Worm (Caenorhabditis elegans): ENCODE data around the gene R05G6.10.

Gene R05G6.10

DNA sequence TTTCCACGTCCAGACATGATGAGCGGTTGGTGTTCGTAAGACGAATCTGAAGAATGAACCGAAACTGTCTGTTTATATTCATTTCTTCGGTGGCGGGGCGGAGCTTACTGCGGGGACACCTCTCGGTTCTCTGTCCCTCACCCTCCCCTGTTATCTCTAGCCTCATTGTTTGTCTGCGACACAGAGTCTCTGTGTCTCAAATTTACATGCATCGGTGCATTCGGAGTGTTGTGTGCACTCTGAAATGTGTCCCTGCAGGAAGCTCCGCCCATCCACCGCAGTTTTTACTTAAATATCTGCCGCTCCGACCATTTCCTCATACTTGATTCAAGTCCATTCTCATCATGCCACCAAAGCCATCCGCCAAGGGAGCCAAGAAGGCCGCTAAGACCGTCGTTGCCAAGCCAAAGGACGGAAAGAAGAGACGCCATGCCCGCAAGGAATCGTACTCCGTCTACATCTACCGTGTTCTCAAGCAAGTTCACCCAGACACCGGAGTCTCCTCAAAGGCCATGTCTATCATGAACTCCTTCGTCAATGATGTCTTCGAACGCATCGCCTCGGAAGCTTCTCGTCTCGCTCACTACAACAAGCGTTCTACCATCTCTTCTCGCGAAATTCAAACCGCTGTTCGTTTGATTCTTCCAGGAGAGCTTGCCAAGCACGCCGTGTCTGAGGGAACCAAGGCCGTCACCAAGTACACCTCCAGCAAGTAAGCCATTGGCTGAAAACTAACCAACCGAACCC lies 56.0 kb downstream of the R05G6.10 start, which contains the start of the genes his-61 and his-62 (continued):
- TF ChIP-seq jun-1 (tag; optimal IDR thresholded peaks at IDR 0.05) (no peak), dmd-8 (GFP tag; IDR thresholded peaks at IDR 0.05) (peak; percentile 68; the same call in 1 of the 2 replicates), unc-39 (tag; optimal IDR thresholded peaks at IDR 0.05) (no peak), hmg-1.1 (GFP tag; IDR thresholded peaks at IDR 0.05) (peak; percentile 48; the same call in 1 of the 2 replicates), aha-1 (tag) (peak; percentile 82), nhr-111 (GFP tag; optimal IDR thresholded peaks at IDR 0.05) (no peak), hlh-11 (tag; optimal IDR thresholded peaks at IDR 0.05) (peak; percentile 91), F26F4.8 (GFP tag; conservative IDR thresholded peaks at IDR 0.05) (no peak; the same call in 1 of the 2 replicates), zfp-2 (tag; optimal IDR thresholded peaks at IDR 0.05) (no peak), ZK546.5 (tag; optimal IDR thresholded peaks at IDR 0.05) (no peak), ces-1 (GFP tag; optimal IDR thresholded peaks at IDR 0.05) (no peak), saeg-2 (GFP tag; IDR thresholded peaks at IDR 0.05) (0 out of 2 replicates have a peak, but pooled peaks have one; percentile 46), R02D3.7 (tag; optimal IDR thresholded peaks at IDR 0.05) (no peak), nhr-102 (tag; optimal IDR thresholded peaks at IDR 0.05) (peak; percentile 86), T26A8.4 (GFP tag; IDR thresholded peaks at IDR 0.05) (peak; percentile 70), ceh-44 (GFP tag; IDR thresholded peaks at IDR 0.05) (no peak), dmd-9 (GFP tag; IDR thresholded peaks at IDR 0.05) (no peak), nhr-42 (GFP tag; IDR thresholded peaks at IDR 0.05) (peak; percentile 79; the same call in 1 of the 2 replicates), nhr-25 (tag; optimal IDR thresholded peaks at IDR 0.05; ENCODE audit: borderline replicate concordance, insufficient read depth) (peak; percentile 8), ceh-20 (GFP tag; IDR thresholded peaks at IDR 0.05) (no peak), fos-1 (tag; optimal IDR thresholded peaks at IDR 0.05) (no peak), vab-7 (GFP tag; IDR thresholded peaks at IDR 0.05) (peak; percentile 40; the same call in 1 of the 2 replicates), cey-2 (tag; optimal IDR thresholded peaks at IDR 0.05; ENCODE audit: borderline replicate concordance, insufficient read depth) (no peak), ama-1 (optimal IDR thresholded peaks at IDR 0.05) (no peak), F37D6.2 (tag; optimal IDR thresholded peaks at IDR 0.05) (no peak), mdt-29 (GFP tag; IDR thresholded peaks at IDR 0.05) (no peak), nhr-77 (tag; optimal IDR thresholded peaks at IDR 0.05) (peak; percentile 20), unc-62 (GFP tag; optimal IDR thresholded peaks at IDR 0.05 in 1 of 2) (peak in 1 of 2 experiments; percentile 87), unc-62 (tag; optimal IDR thresholded peaks at IDR 0.05) (no peak), tag-97 (GFP tag; IDR thresholded peaks at IDR 0.05) (no peak), zip-11 (GFP tag; IDR thresholded peaks at IDR 0.05) (no peak), gei-8 (GFP tag; optimal IDR thresholded peaks at IDR 0.05) (no peak), lin-15B (tag; optimal IDR thresholded peaks at IDR 0.05) (no peak), nhr-28 (tag; optimal IDR thresholded peaks at IDR 0.05) (peak; percentile 18), ceh-62 (tag; optimal IDR thresholded peaks at IDR 0.05) (no peak), ztf-7 (tag; optimal IDR thresholded peaks at IDR 0.05) (no peak), php-3 (GFP tag; IDR thresholded peaks at IDR 0.05) (0 out of 2 replicates have a peak, but pooled peaks have one; percentile 25), lsy-2 (tag; optimal IDR thresholded peaks at IDR 0.05) (peak in 1 of 2 experiments; percentile 79), F10B5.3 (tag; optimal IDR thresholded peaks at IDR 0.05) (peak; percentile 72), mes-2 (tag; optimal IDR thresholded peaks at IDR 0.05; ENCODE audit: poor library complexity, severe bottlenecking) (peak; percentile 83), hlh-30 (tag; optimal IDR thresholded peaks at IDR 0.05; ENCODE audit: insufficient read depth) (peak; percentile 11), ZK337.2 (GFP tag; IDR thresholded peaks at IDR 0.05) (no peak), zfp-3 (GFP tag; conservative IDR thresholded peaks at IDR 0.05) (no peak), sdz-12 (GFP tag; optimal IDR thresholded peaks at IDR 0.05) (no peak), rbr-2 (tag; optimal IDR thresholded peaks at IDR 0.05) (peak; percentile 74), snpc-4 (tag; optimal IDR thresholded peaks at IDR 0.05) (no peak), mxl-2 (GFP tag; conservative IDR thresholded peaks at IDR 0.05) (no peak), lin-29 (GFP tag; IDR thresholded peaks at IDR 0.05) (no peak), nhr-11 (tag; optimal IDR thresholded peaks at IDR 0.05) (no peak), D1046.2 (GFP tag; IDR thresholded peaks at IDR 0.05) (0 out of 2 replicates have a peak, but pooled peaks have one; percentile 40)
